Fruit fly (Drosophila melanogaster): ENCODE measurements around the gene CG14260.

CG14260 gene

dm6 chr3R:27244742-27245400 is 20.4 kb upstream of the CG14260 start, which contains the start of gene CG18766 (continued):
- TF ChIP-seq scrt (GFP tag; optimal IDR thresholded peaks at IDR 0.05): peak; percentile 99
- peak; percentile 81 for TF ChIP-seq Dp (GFP tag; optimal IDR thresholded peaks at IDR 0.05)
- TF ChIP-seq croc (GFP tag; conservative IDR thresholded peaks at IDR 0.05): no peak
- no peak for TF ChIP-seq BtbVII (GFP tag; optimal IDR thresholded peaks at IDR 0.05)
- no peak for TF ChIP-seq CG18476 (GFP tag; optimal IDR thresholded peaks at IDR 0.05)
- no peak for TF ChIP-seq CG7786 (GFP tag; optimal IDR thresholded peaks at IDR 0.05)
- TF ChIP-seq CG9817 (tag; optimal IDR thresholded peaks at IDR 0.05): no peak
- TF ChIP-seq ham (GFP tag; IDR thresholded peaks at IDR 0.05): no peak
- TF ChIP-seq odd (GFP tag; optimal IDR thresholded peaks at IDR 0.05): no peak
- TF ChIP-seq gem (tag; optimal IDR thresholded peaks at IDR 0.05): no peak
- TF ChIP-seq HLH54F (GFP tag; optimal IDR thresholded peaks at IDR 0.05): no peak
- TF ChIP-seq Asciz (GFP tag; optimal IDR thresholded peaks at IDR 0.05): no peak
- peak; percentile 20 for TF ChIP-seq B-H2 (GFP tag; optimal IDR thresholded peaks at IDR 0.05)
- TF ChIP-seq nom (GFP tag; optimal IDR thresholded peaks at IDR 0.05): peak; percentile 71
- no peak for TF ChIP-seq nau (GFP tag; optimal IDR thresholded peaks at IDR 0.05)
- TF ChIP-seq CG1832 (GFP tag; optimal IDR thresholded peaks at IDR 0.05): peak; percentile 98
- no peak for TF ChIP-seq CG34224 (GFP tag; IDR thresholded peaks at IDR 0.05; ENCODE audit: partially characterized antibody)
- TF ChIP-seq Opbp (GFP tag; IDR thresholded peaks at IDR 0.05; ENCODE audit: partially characterized antibody): peak; percentile 49; the same call in 2 of the 3 replicates
- TF ChIP-seq CG31441 (GFP tag; IDR thresholded peaks at IDR 0.05): no peak
- peak; percentile 68 for TF ChIP-seq crol (GFP tag; IDR thresholded peaks at IDR 0.05)
- TF ChIP-seq CG4617 (GFP tag; optimal IDR thresholded peaks at IDR 0.05; ENCODE audit: borderline replicate concordance): peak; percentile 89
- TF ChIP-seq lmd (GFP tag; IDR thresholded peaks at IDR 0.05): peak; percentile 34; the same call in 1 of the 2 replicates
- peak; percentile 95 for TF ChIP-seq CG9437 (GFP tag; optimal IDR thresholded peaks at IDR 0.05)
- TF ChIP-seq chinmo (GFP tag; IDR thresholded peaks at IDR 0.05; ENCODE audit: partially characterized antibody): peak; percentile 60; the same call in 1 of the 4 replicates
- TF ChIP-seq zen2 (GFP tag; IDR thresholded peaks at IDR 0.05; ENCODE audit: partially characterized antibody): no peak
- TF ChIP-seq CG4820 (GFP tag; optimal IDR thresholded peaks at IDR 0.05): peak; percentile 4
- TF ChIP-seq psq (GFP tag; optimal IDR thresholded peaks at IDR 0.05): no peak
- TF ChIP-seq dm (GFP tag; optimal IDR thresholded peaks at IDR 0.05): peak; percentile 73
- no peak for TF ChIP-seq lov (optimal IDR thresholded peaks at IDR 0.05)
- TF ChIP-seq lov (GFP tag; IDR thresholded peaks at IDR 0.05): 0 out of 3 replicates have a peak, but pooled peaks have one; percentile 30
- peak; percentile 18; the same call in 1 of the 4 replicates for TF ChIP-seq Gug (GFP tag; IDR thresholded peaks at IDR 0.05)
- no peak for TF ChIP-seq CG2129 (GFP tag; IDR thresholded peaks at IDR 0.05; ENCODE audit: partially characterized antibody)
- TF ChIP-seq CG14441 (GFP tag; IDR thresholded peaks at IDR 0.05): no peak
- TF ChIP-seq CG17385 (GFP tag; optimal IDR thresholded peaks at IDR 0.05): no peak
- peak; percentile 56 for TF ChIP-seq Sry-δ (GFP tag; optimal IDR thresholded peaks at IDR 0.05)
- peak; percentile 45 for TF ChIP-seq pho (GFP tag; optimal IDR thresholded peaks at IDR 0.05)
- TF ChIP-seq ERR (GFP tag; optimal IDR thresholded peaks at IDR 0.05): peak; percentile 45
- TF ChIP-seq ken (GFP tag; IDR thresholded peaks at IDR 0.05): 0 out of 3 replicates have a peak, but pooled peaks have one; percentile 19
- no peak for TF ChIP-seq CG14050 (GFP tag; IDR thresholded peaks at IDR 0.05)
- no peak for TF ChIP-seq bsh (GFP tag; optimal IDR thresholded peaks at IDR 0.05)
- no peak; the same call in 1 of the 2 replicates for TF ChIP-seq CG32532 (GFP tag; IDR thresholded peaks at IDR 0.05)
- peak; percentile 20 for TF ChIP-seq corto (GFP tag; optimal IDR thresholded peaks at IDR 0.05)
- TF ChIP-seq unc-4 (GFP tag; IDR thresholded peaks at IDR 0.05; ENCODE audit: partially characterized antibody): no peak
- 0 out of 2 replicates have a peak, but pooled peaks have one; percentile 54 for TF ChIP-seq aop (GFP tag; IDR thresholded peaks at IDR 0.05)
- no peak for TF ChIP-seq CG10431 (GFP tag; optimal IDR thresholded peaks at IDR 0.05)
- no peak for TF ChIP-seq HHEX (GFP tag; optimal IDR thresholded peaks at IDR 0.05)
- TF ChIP-seq chif (GFP tag; optimal IDR thresholded peaks at IDR 0.05): no peak
- TF ChIP-seq CG3407 (GFP tag; optimal IDR thresholded peaks at IDR 0.05): no peak
- TF ChIP-seq CG10274 (GFP tag; optimal IDR thresholded peaks at IDR 0.05): no peak
